Worm (Caenorhabditis elegans): Measurements from ENCODE around the gene ZK632.10.

Gene ZK632.10

ce11 chrIII:9874515-9874914, 47.0 kb upstream of the ZK632.10 start:
- TF ChIP-seq cebp-2 (GFP tag; IDR thresholded peaks at IDR 0.05) (no peak), T07F8.4 (tag; optimal IDR thresholded peaks at IDR 0.05) (no peak), ekl-4 (GFP tag; IDR thresholded peaks at IDR 0.05) (no peak), mel-28 (tag; optimal IDR thresholded peaks at IDR 0.05; ENCODE audit: borderline replicate concordance) (no peak), nfyb-1 (GFP tag; IDR thresholded peaks at IDR 0.05) (no peak), ztf-3 (GFP tag; optimal IDR thresholded peaks at IDR 0.05) (no peak), C17E4.6 (GFP tag; IDR thresholded peaks at IDR 0.05) (no peak), Y53F4B.3 (GFP tag; IDR thresholded peaks at IDR 0.05) (no peak), ceh-40 (GFP tag; IDR thresholded peaks at IDR 0.05) (no peak), F52B5.7 (tag; optimal IDR thresholded peaks at IDR 0.05) (no peak), atf-7 (tag; optimal IDR thresholded peaks at IDR 0.05) (no peak), athp-1 (tag; optimal IDR thresholded peaks at IDR 0.05) (no peak), madf-6 (GFP tag; IDR thresholded peaks at IDR 0.05) (no peak), D2030.7 (GFP tag; IDR thresholded peaks at IDR 0.05) (no peak), lin-54 (GFP tag; optimal IDR thresholded peaks at IDR 0.05) (no peak), sdz-38 (tag; optimal IDR thresholded peaks at IDR 0.05) (no peak), xnd-1 (tag; optimal IDR thresholded peaks at IDR 0.05) (no peak), sptf-2 (GFP tag; optimal IDR thresholded peaks at IDR 0.05) (no peak), ceh-100 (GFP tag; IDR thresholded peaks at IDR 0.05) (no peak)

ce11 chrIII:9871032-9871431, 43.5 kb upstream of the ZK632.10 start, which contains the start of gene ZK757.1:
TSS of gene ZK757.1 (minus strand) at chrIII:9871132.
- TF ChIP-seq hmg-1.2 (GFP tag; IDR thresholded peaks at IDR 0.05) (no peak), bed-2 (GFP tag; IDR thresholded peaks at IDR 0.05) (no peak), ceh-27 (GFP tag; optimal IDR thresholded peaks at IDR 0.05) (no peak), egl-44 (GFP tag; IDR thresholded peaks at IDR 0.05) (no peak), snpc-3.4 (tag; optimal IDR thresholded peaks at IDR 0.05) (no peak), rec-8 (tag; optimal IDR thresholded peaks at IDR 0.05) (no peak), egl-18 (GFP tag; IDR thresholded peaks at IDR 0.05) (no peak), fkh-3 (tag; optimal IDR thresholded peaks at IDR 0.05) (no peak), repo-1 (tag; optimal IDR thresholded peaks at IDR 0.05) (no peak), snpc-4 (GFP tag; optimal IDR thresholded peaks at IDR 0.05) (no peak), snpc-4 (tag; optimal IDR thresholded peaks at IDR 0.05) (no peak), madf-3 (GFP tag; IDR thresholded peaks at IDR 0.05) (no peak), lin-26 (GFP tag; IDR thresholded peaks at IDR 0.05) (no peak), Y67H2A.10 (GFP tag; conservative IDR thresholded peaks at IDR 0.05) (no peak), ets-4 (GFP tag; optimal IDR thresholded peaks at IDR 0.05) (no peak), nfya-1 (tag; optimal IDR thresholded peaks at IDR 0.05; ENCODE audit: borderline replicate concordance, insufficient read depth) (no peak), nhr-90 (tag; optimal IDR thresholded peaks at IDR 0.05) (no peak), B0261.1 (tag; optimal IDR thresholded peaks at IDR 0.05) (no peak)

DNA sequence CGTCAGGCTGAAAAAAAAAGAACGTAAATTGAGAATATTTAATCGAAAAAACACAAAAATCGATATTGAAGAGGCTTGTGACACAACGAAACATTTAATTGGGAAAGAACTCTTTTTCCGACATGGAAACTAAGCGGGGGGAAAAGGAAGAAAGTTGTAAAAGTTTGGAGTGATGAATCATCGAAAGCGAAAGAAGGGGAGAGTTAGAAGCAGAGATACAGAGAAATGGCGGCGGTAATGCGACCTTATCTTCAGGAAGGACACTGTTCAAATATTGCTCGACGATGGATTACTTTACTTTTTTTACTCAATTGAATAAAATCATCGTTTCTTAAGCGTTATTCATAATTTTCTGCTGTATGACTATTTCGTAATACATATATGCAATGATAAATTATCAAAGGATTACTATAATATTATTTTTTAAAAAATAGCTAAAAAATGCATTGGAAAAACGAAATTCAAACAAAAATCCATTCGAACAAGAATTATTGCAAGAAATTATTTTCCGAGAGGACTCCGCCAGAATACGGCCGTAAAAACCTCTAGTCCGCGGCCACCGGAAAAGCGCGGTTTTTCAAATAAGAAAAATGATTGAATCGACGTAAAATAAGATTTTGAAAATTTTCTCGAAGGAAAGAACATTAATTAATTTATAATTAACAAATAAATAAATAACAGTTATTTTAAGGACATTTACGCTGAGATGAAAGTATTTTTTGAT, 40.4 kb upstream of the ZK632.10 start, which contains the start of gene dhhc-4:
Gene dhhc-4 (minus strand): TSS at position 13 of the 724 bp plus-strand sequence.
- no peak for TF ChIP-seq mxl-1 (tag; optimal IDR thresholded peaks at IDR 0.05)
- no peak for TF ChIP-seq ceh-58 (GFP tag; IDR thresholded peaks at IDR 0.05)
- no peak for TF ChIP-seq lag-1 (GFP tag; IDR thresholded peaks at IDR 0.05)
- no peak for TF ChIP-seq F39B2.1 (GFP tag; IDR thresholded peaks at IDR 0.05)
- TF ChIP-seq B0035.1 (tag; optimal IDR thresholded peaks at IDR 0.05) = no peak
- no peak for TF ChIP-seq Y56A3A.18 (GFP tag; IDR thresholded peaks at IDR 0.05)
- peak; percentile 45 for TF ChIP-seq lsl-1 (GFP tag; optimal IDR thresholded peaks at IDR 0.05)
- no peak for TF ChIP-seq D2030.7 (GFP tag; IDR thresholded peaks at IDR 0.05)
- TF ChIP-seq C06A6.2 (GFP tag; conservative IDR thresholded peaks at IDR 0.05) = no peak
- no peak for TF ChIP-seq mel-28 (tag; optimal IDR thresholded peaks at IDR 0.05; ENCODE audit: borderline replicate concordance)
- TF ChIP-seq him-1 (tag; optimal IDR thresholded peaks at IDR 0.05) = no peak
- no peak for TF ChIP-seq snpc-3.4 (tag; optimal IDR thresholded peaks at IDR 0.05)
- no peak for TF ChIP-seq tbx-9 (tag; optimal IDR thresholded peaks at IDR 0.05; ENCODE audit: borderline replicate concordance)
- TF ChIP-seq nfya-1 (tag; optimal IDR thresholded peaks at IDR 0.05; ENCODE audit: borderline replicate concordance, insufficient read depth) = no peak
- TF ChIP-seq let-526 (GFP tag; IDR thresholded peaks at IDR 0.05) = no peak

Measured in whole organism, young adult.